Fruit fly (Drosophila melanogaster) whole organism, adult: ENCODE measurements around the gene CG31055.

ENCODE experiments used
- CG11617 ChIP-seq: fragments of 200-800 bp; sonication (Bioruptor generic); optimal IDR thresholded peaks from 2 replicates; lab custom pipeline; 2017; ENCODE audit warnings: mild to moderate bottlenecking, missing biosample characterization, missing genetic modification reagents, missing genetic modification characterization
- CG12768 ChIP-seq: fragments of 200-800 bp; sonication (Bioruptor generic); optimal IDR thresholded peaks from 2 replicates; lab custom pipeline; 2017; ENCODE audit warnings: missing biosample characterization, missing genetic modification characterization, mild to moderate bottlenecking, moderate library complexity, missing genetic modification reagents
- CG14711 ChIP-seq: fragments of 200-800 bp; sonication (Bioruptor generic); optimal IDR thresholded peaks from 2 replicates; lab custom pipeline; 2018; ENCODE audit warnings: missing biosample characterization, mild to moderate bottlenecking, missing genetic modification characterization, moderate library complexity
- CG33017 ChIP-seq: fragments of 200-800 bp; sonication (Bioruptor generic); optimal IDR thresholded peaks from 2 replicates; lab custom pipeline; 2018; ENCODE audit warnings: missing biosample characterization, mild to moderate bottlenecking, missing genetic modification characterization, moderate library complexity
- CG5204 ChIP-seq: fragments of 200-800 bp; sonication (Bioruptor generic); optimal IDR thresholded peaks from 2 replicates; lab custom pipeline; 2016; ENCODE audit warnings: missing biosample characterization, missing genetic modification characterization
- Clk ChIP-seq: fragments of 200-800 bp; sonication (Bioruptor generic); optimal IDR thresholded peaks from 2 replicates; lab custom pipeline; 2017; ENCODE audit warnings: missing biosample characterization, missing genetic modification characterization
- Crg-1 ChIP-seq: fragments of 200-800 bp; sonication (Bioruptor generic); optimal IDR thresholded peaks from 2 replicates; lab custom pipeline; 2016; ENCODE audit warnings: missing biosample characterization, missing genetic modification characterization
- bab1 ChIP-seq: fragments of 200-800 bp; sonication (Bioruptor generic); optimal IDR thresholded peaks from 3 replicates; lab custom pipeline; 2019; ENCODE audit warnings: missing biosample characterization, mild to moderate bottlenecking, missing genetic modification characterization, moderate library complexity
- cic ChIP-seq: fragments of 200-800 bp; sonication (Bioruptor generic); optimal IDR thresholded peaks from 2 replicates; lab custom pipeline; 2017; ENCODE audit warnings: missing biosample characterization, mild to moderate bottlenecking, missing genetic modification characterization, moderate library complexity
- cnc ChIP-seq, 2 experiments: fragments of >200 bp; optimal IDR thresholded peaks; 2 replicates each; lab custom pipeline; 2017
- kay ChIP-seq: fragments of 200-800 bp; sonication (Bioruptor generic); peaks from one replicate; lab custom pipeline; 2016; ENCODE audit warnings: missing biosample characterization, missing genetic modification characterization, borderline replicate concordance
- ovo ChIP-seq: fragments of 200-800 bp; sonication (Bioruptor generic); optimal IDR thresholded peaks from 2 replicates; lab custom pipeline; 2016; ENCODE audit warnings: missing biosample characterization, missing genetic modification characterization
- tj ChIP-seq: fragments of 200-800 bp; sonication (Bioruptor generic); optimal IDR thresholded peaks from 3 replicates; lab custom pipeline; 2017; ENCODE audit warnings: missing biosample characterization, mild to moderate bottlenecking, missing genetic modification characterization, moderate library complexity
- toe ChIP-seq: fragments of 200-800 bp; sonication (Bioruptor generic); optimal IDR thresholded peaks from 2 replicates; lab custom pipeline; 2016; ENCODE audit warnings: missing biosample characterization, missing genetic modification characterization

DNA sequence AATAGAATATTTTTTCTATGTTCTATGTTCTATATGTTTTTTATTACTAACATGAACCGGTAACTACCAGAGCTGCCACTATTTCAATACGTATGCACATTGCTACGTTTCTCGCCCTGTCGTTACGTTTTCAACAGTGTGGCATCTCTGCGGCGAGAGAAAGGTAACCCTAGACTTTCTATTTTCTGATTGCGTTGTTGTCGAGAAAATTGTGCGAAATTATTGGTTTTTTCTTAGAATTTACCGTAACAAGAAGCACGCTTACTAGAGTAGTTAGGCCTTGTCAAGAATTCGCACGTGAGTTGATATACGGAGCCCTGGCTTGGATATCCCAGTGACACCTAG lies 12.3 kb upstream of the CG31055 start, which contains the start of gene btz:
- TF ChIP-seq CG11617 (GFP tag; lab: Kevin White, UChicago) (no peak), cnc (optimal IDR thresholded peaks at IDR 0.05; lab: Kevin White, UChicago) (no peak), CG33017 (no peak), Clk (GFP tag; lab: Kevin White, UChicago) (no peak), tj (GFP tag; lab: Kevin White, UChicago) (no peak), cic (GFP tag; lab: Kevin White, UChicago) (no peak), toe (GFP tag; lab: Kevin White, UChicago) (peak; percentile 13), CG14711 (tag; lab: Kevin White, UChicago) (peak; percentile 98), kay (GFP tag; lab: Kevin White, UChicago) (no peak), Crg-1 (GFP tag; lab: Kevin White, UChicago) (no peak), bab1 (GFP tag; lab: Kevin White, UChicago) (no peak), ovo (GFP tag; lab: Kevin White, UChicago) (peak; percentile 35), CG5204 (GFP tag; lab: Kevin White, UChicago) (no peak), CG12768 (GFP tag; lab: Kevin White, UChicago) (no peak)
